Fruit fly (Drosophila melanogaster) whole organism, embryonic: ENCODE results near the gene SclB.

Experiments used
- Bgb ChIP-seq: fragments of 200-800 bp; sonication (Bioruptor generic); IDR thresholded peaks from 2 replicates; pipeline ENCODE4 v1.3.6; 2022; ENCODE audit warnings: missing biosample characterization, missing genetic modification characterization; ENCODE audit not compliant: partially characterized antibody
- Blimp-1 ChIP-seq: fragments of 200-800 bp; sonication (Bioruptor generic); optimal IDR thresholded peaks from 3 replicates; lab custom pipeline; 2018; ENCODE audit warnings: missing biosample characterization, missing genetic modification characterization, mild to moderate bottlenecking, moderate library complexity, missing genetic modification reagents
- BtbVII ChIP-seq: fragments of 200-800 bp; sonication (Bioruptor generic); optimal IDR thresholded peaks from 3 replicates; lab custom pipeline; 2017; ENCODE audit warnings: missing biosample characterization, mild to moderate bottlenecking, missing genetic modification characterization
- CG10267 ChIP-seq: fragments of 200-800 bp; sonication (Bioruptor generic); optimal IDR thresholded peaks from 2 replicates; lab custom pipeline; 2018; ENCODE audit warnings: missing biosample characterization, mild to moderate bottlenecking, missing genetic modification characterization, moderate library complexity
- CG10462 ChIP-seq: fragments of 200-800 bp; sonication (Bioruptor generic); optimal IDR thresholded peaks from 2 replicates; lab custom pipeline; 2016; ENCODE audit warnings: missing biosample characterization, missing genetic modification characterization
- CG11398 ChIP-seq: fragments of 200-800 bp; sonication (Bioruptor generic); optimal IDR thresholded peaks from 2 replicates; lab custom pipeline; 2016; ENCODE audit warnings: missing biosample characterization, missing genetic modification characterization
- CG12155 ChIP-seq: fragments of 200-800 bp; sonication (Bioruptor generic); optimal IDR thresholded peaks from 3 replicates; lab custom pipeline; 2016; ENCODE audit warnings: missing biosample characterization, missing genetic modification characterization
- CG14710 ChIP-seq: fragments of 200-800 bp; sonication (Bioruptor generic); optimal IDR thresholded peaks from 3 replicates; lab custom pipeline; 2019; ENCODE audit warnings: missing biosample characterization, mild to moderate bottlenecking, missing genetic modification characterization, moderate library complexity
- CG15269 ChIP-seq: fragments of 200-800 bp; sonication (Bioruptor generic); optimal IDR thresholded peaks from 2 replicates; lab custom pipeline; 2018; ENCODE audit warnings: missing biosample characterization, mild to moderate bottlenecking, missing genetic modification characterization, moderate library complexity
- CG17385 ChIP-seq: fragments of 200-800 bp; sonication (Bioruptor generic); optimal IDR thresholded peaks from 3 replicates; lab custom pipeline; 2018; ENCODE audit warnings: missing biosample characterization, mild to moderate bottlenecking, missing genetic modification characterization
- CG2116 ChIP-seq: fragments of 200-800 bp; sonication (Bioruptor generic); optimal IDR thresholded peaks from 3 replicates; lab custom pipeline; 2018; ENCODE audit warnings: missing biosample characterization, mild to moderate bottlenecking, missing genetic modification characterization
- CG2678 ChIP-seq: fragments of 200-800 bp; sonication (Bioruptor generic); optimal IDR thresholded peaks from 3 replicates; lab custom pipeline; 2019; ENCODE audit warnings: missing biosample characterization, mild to moderate bottlenecking, missing genetic modification characterization, moderate library complexity
- CG2889 ChIP-seq: fragments of 200-800 bp; sonication (Bioruptor generic); IDR thresholded peaks from 3 replicates; pipeline ENCODE4 v1.3.6; 2022; ENCODE audit warnings: missing biosample characterization, missing genetic modification characterization
- CG30020 ChIP-seq: fragments of 200-800 bp; optimal IDR thresholded peaks from 2 replicates; lab custom pipeline; 2019; ENCODE audit warnings: missing biosample characterization, mild to moderate bottlenecking, missing genetic modification characterization, moderate library complexity
- CG31388 ChIP-seq: fragments of 200-800 bp; sonication (Bioruptor generic); optimal IDR thresholded peaks from 2 replicates; lab custom pipeline; 2016; ENCODE audit warnings: missing biosample characterization, missing genetic modification characterization
- CG34224 ChIP-seq: fragments of 200-800 bp; sonication (Bioruptor generic); IDR thresholded peaks from 3 replicates; pipeline ENCODE4 v1.3.6; 2022; ENCODE audit warnings: missing biosample characterization, missing genetic modification characterization; ENCODE audit not compliant: partially characterized antibody
- CG5245 ChIP-seq: fragments of 200-800 bp; sonication (Bioruptor generic); optimal IDR thresholded peaks from 3 replicates; lab custom pipeline; 2016; ENCODE audit warnings: missing biosample characterization, missing genetic modification characterization
- CG6654 ChIP-seq: fragments of 200-800 bp; sonication (Bioruptor generic); optimal IDR thresholded peaks from 2 replicates; lab custom pipeline; 2017; ENCODE audit warnings: missing biosample characterization, mild to moderate bottlenecking, missing genetic modification characterization
- CG7372 ChIP-seq: fragments of 200-800 bp; sonication (Bioruptor generic); IDR thresholded peaks from 2 replicates; pipeline ENCODE4 v1.3.6; 2022; ENCODE audit warnings: missing biosample characterization, missing genetic modification characterization
- CG9817 ChIP-seq: fragments of 200-800 bp; sonication (Bioruptor generic); optimal IDR thresholded peaks from 2 replicates; lab custom pipeline; 2018; ENCODE audit warnings: missing biosample characterization, mild to moderate bottlenecking, missing genetic modification characterization, moderate library complexity
- CG9932 ChIP-seq: fragments of 200-800 bp; sonication (Bioruptor generic); IDR thresholded peaks from 2 replicates; pipeline ENCODE4 v1.3.6; 2022; ENCODE audit warnings: missing biosample characterization, missing genetic modification characterization
- CTCF ChIP-seq: fragments of 200-800 bp; sonication (Bioruptor generic); optimal IDR thresholded peaks from 2 replicates; lab custom pipeline; 2017; ENCODE audit warnings: missing biosample characterization, mild to moderate bottlenecking, missing genetic modification characterization, moderate library complexity
- CoRest ChIP-seq: fragments of 200-800 bp; sonication (Bioruptor generic); optimal IDR thresholded peaks from 3 replicates; lab custom pipeline; 2018; ENCODE audit warnings: missing biosample characterization, mild to moderate bottlenecking, missing genetic modification characterization, moderate library complexity
- Dek ChIP-seq: fragments of 200-800 bp; sonication (Bioruptor generic); optimal IDR thresholded peaks from 3 replicates; lab custom pipeline; 2019; ENCODE audit warnings: missing biosample characterization, mild to moderate bottlenecking, missing genetic modification characterization, moderate library complexity
- Dll ChIP-seq: fragments of 200-800 bp; sonication (Bioruptor generic); IDR thresholded peaks from 4 replicates; pipeline ENCODE4 v1.3.6; 2022; ENCODE audit warnings: missing biosample characterization, missing genetic modification characterization; ENCODE audit not compliant: partially characterized antibody
- Doc3 ChIP-seq: fragments of 200-800 bp; sonication (Bioruptor generic); IDR thresholded peaks from 3 replicates; pipeline ENCODE4 v1.3.6; 2022; ENCODE audit warnings: missing biosample characterization, missing genetic modification characterization; ENCODE audit not compliant: partially characterized antibody
- H15 ChIP-seq: fragments of 200-800 bp; sonication (Bioruptor generic); IDR thresholded peaks from 3 replicates; pipeline ENCODE4 v1.3.6; 2022; ENCODE audit warnings: missing biosample characterization, missing genetic modification characterization
- HmgD ChIP-seq: fragments of 200-800 bp; sonication (Bioruptor generic); optimal IDR thresholded peaks from 3 replicates; lab custom pipeline; 2016; ENCODE audit warnings: missing biosample characterization, missing genetic modification characterization
- Hmr ChIP-seq: fragments of 200-800 bp; sonication (Bioruptor generic); optimal IDR thresholded peaks from 3 replicates; lab custom pipeline; 2017; ENCODE audit warnings: mild to moderate bottlenecking, missing biosample characterization, missing genetic modification reagents, missing genetic modification characterization
- Jarid2 ChIP-seq: fragments of 200-800 bp; sonication (Bioruptor generic); optimal IDR thresholded peaks from 3 replicates; lab custom pipeline; 2017; ENCODE audit warnings: mild to moderate bottlenecking, missing biosample characterization, missing genetic modification reagents, missing genetic modification characterization
- MESR4 ChIP-seq: fragments of 200-800 bp; sonication (Bioruptor generic); optimal IDR thresholded peaks from 2 replicates; lab custom pipeline; 2018; ENCODE audit warnings: missing biosample characterization, mild to moderate bottlenecking, missing genetic modification characterization, moderate library complexity
- NC2β ChIP-seq: fragments of 200-800 bp; sonication (Bioruptor generic); optimal IDR thresholded peaks from 2 replicates; lab custom pipeline; 2016; ENCODE audit warnings: missing biosample characterization, missing genetic modification characterization
- Rfx ChIP-seq: fragments of 200-800 bp; sonication (Bioruptor generic); IDR thresholded peaks from 2 replicates; pipeline ENCODE4 v1.3.6; 2022; ENCODE audit warnings: missing biosample characterization, missing genetic modification characterization
- Side ChIP-seq: fragments of 200-800 bp; sonication (Bioruptor generic); optimal IDR thresholded peaks from 2 replicates; lab custom pipeline; 2016; ENCODE audit warnings: missing biosample characterization, missing genetic modification characterization
- Sry-δ ChIP-seq: fragments of 200-800 bp; sonication (Bioruptor generic); optimal IDR thresholded peaks from 2 replicates; lab custom pipeline; 2016; ENCODE audit warnings: missing biosample characterization, missing genetic modification characterization
- ash1 ChIP-seq: fragments of 200-800 bp; sonication (Bioruptor generic); optimal IDR thresholded peaks from 2 replicates; lab custom pipeline; 2018; ENCODE audit warnings: missing biosample characterization, mild to moderate bottlenecking, missing genetic modification characterization
- bbx ChIP-seq: fragments of 200-800 bp; sonication (Bioruptor generic); IDR thresholded peaks from 2 replicates; pipeline ENCODE4 v1.3.6; 2022; ENCODE audit warnings: missing biosample characterization, missing genetic modification characterization; ENCODE audit not compliant: partially characterized antibody
- btn ChIP-seq: fragments of 200-800 bp; sonication (Bioruptor generic); optimal IDR thresholded peaks from 2 replicates; lab custom pipeline; 2016; ENCODE audit warnings: missing biosample characterization, missing genetic modification characterization
- ci ChIP-seq: fragments of 200-800 bp; sonication (Bioruptor generic); IDR thresholded peaks from 3 replicates; pipeline ENCODE4 v1.3.6; 2022; ENCODE audit warnings: missing biosample characterization, missing genetic modification characterization
- da ChIP-seq: fragments of 200-800 bp; sonication (Bioruptor generic); optimal IDR thresholded peaks from 2 replicates; lab custom pipeline; 2016; ENCODE audit warnings: missing biosample characterization, missing genetic modification characterization
- dpn ChIP-seq, 2 experiments: fragments of 200-800 bp; sonication (Bioruptor generic); optimal IDR thresholded peaks; 3 replicates each; lab custom pipeline; 2016; ENCODE audit warnings: missing biosample characterization in 2 of 2, missing genetic modification characterization in 2 of 2
- gfzf ChIP-seq: fragments of 200-800 bp; sonication (Bioruptor generic); optimal IDR thresholded peaks from 2 replicates; lab custom pipeline; 2016; ENCODE audit warnings: missing biosample characterization, mild to moderate bottlenecking, missing genetic modification characterization, moderate library complexity
- hbn ChIP-seq: fragments of 200-800 bp; sonication (Bioruptor generic); IDR thresholded peaks from 2 replicates; pipeline ENCODE4 v1.3.6; 2022; ENCODE audit warnings: missing biosample characterization, missing genetic modification characterization; ENCODE audit not compliant: partially characterized antibody
- kah ChIP-seq: fragments of 200-800 bp; sonication (Bioruptor generic); optimal IDR thresholded peaks from 2 replicates; lab custom pipeline; 2018; ENCODE audit warnings: missing biosample characterization, mild to moderate bottlenecking, missing genetic modification characterization
- luna ChIP-seq: fragments of 200-800 bp; sonication (Bioruptor generic); optimal IDR thresholded peaks from 2 replicates; lab custom pipeline; 2016; ENCODE audit warnings: missing biosample characterization, missing genetic modification characterization
- prd ChIP-seq, 3 experiments: fragments of >200 bp in 2 of 3; fragments of 200-800 bp in 1 of 3; sonication (Bioruptor generic) in 1 of 3; optimal IDR thresholded peaks in 2 of 3; IDR thresholded peaks in 1 of 3; 2 replicates in 2 of 3; 3 replicates in 1 of 3; pipeline versions ENCODE4 v1.3.6 to Lab custom; 2017 to 2022; ENCODE audit warnings: missing biosample characterization in 1 of 3, missing genetic modification characterization in 1 of 3
- twi ChIP-seq: fragments of 200-800 bp; optimal IDR thresholded peaks from 2 replicates; lab custom pipeline; 2019; ENCODE audit warnings: missing biosample characterization, mild to moderate bottlenecking, missing genetic modification characterization, moderate library complexity
- vvl ChIP-seq: fragments of 200-800 bp; sonication (Bioruptor generic); IDR thresholded peaks from 2 replicates; pipeline ENCODE4 v1.3.6; 2022; ENCODE audit warnings: missing biosample characterization, missing genetic modification characterization

SclB gene

dm6 chr2L:16816750-16817087, 21.1 kb upstream of the SclB start:
- TF ChIP-seq ci (GFP tag; lab: Robert Waterston, UW) (no peak), hbn (0 out of 2 replicates have a peak, but pooled peaks have one; percentile 14), Jarid2 (peak; percentile 84), CG17385 (GFP tag; lab: Kevin White, UChicago) (peak; percentile 33), kah (GFP tag; lab: Kevin White, UChicago) (peak; percentile 42), Bgb (0 out of 2 replicates have a peak, but pooled peaks have one; percentile 3), dpn (GFP tag; optimal IDR thresholded peaks at IDR 0.05; lab: Kevin White, UChicago) (no peak), CG5245 (GFP tag; lab: Kevin White, UChicago) (no peak), CG9817 (tag; lab: Kevin White, UChicago) (no peak), Sry-δ (GFP tag; lab: Kevin White, UChicago) (no peak), Blimp-1 (GFP tag; lab: Kevin White, UChicago) (peak; percentile 95)

dm6 chr2L:16817421-16818101, 20.2 kb upstream of the SclB start:
- TF ChIP-seq prd (optimal IDR thresholded peaks at IDR 0.05; lab: Kevin White, UChicago) (no peak), prd (GFP tag; IDR thresholded peaks at IDR 0.05; lab: Robert Waterston, UW) (0 out of 3 replicates have a peak, but pooled peaks have one; percentile 9), CG2116 (no peak), CG34224 (GFP tag; lab: Robert Waterston, UW) (no peak), CG11398 (no peak), CoRest (tag; lab: Kevin White, UChicago) (peak; percentile 19), gfzf (GFP tag; lab: Kevin White, UChicago) (no peak), CG2678 (tag; lab: Kevin White, UChicago) (peak; percentile 27), MESR4 (GFP tag; lab: Kevin White, UChicago) (no peak), BtbVII (GFP tag; lab: Kevin White, UChicago) (peak; percentile 36), Dll (no peak), Dek (tag; lab: Kevin White, UChicago) (no peak), CG2889 (GFP tag; lab: Robert Waterston, UW) (no peak), CG12155 (no peak), da (no peak), HmgD (GFP tag; lab: Kevin White, UChicago) (no peak), Doc3 (GFP tag; lab: Robert Waterston, UW) (no peak), H15 (GFP tag; lab: Robert Waterston, UW) (0 out of 3 replicates have a peak, but pooled peaks have one; percentile 17), CTCF (GFP tag; lab: Kevin White, UChicago) (no peak), NC2β (GFP tag; lab: Kevin White, UChicago) (no peak), CG10267 (tag; lab: Kevin White, UChicago) (no peak), CG7372 (no peak), CG14710 (tag; lab: Kevin White, UChicago) (no peak), Hmr (GFP tag; lab: Kevin White, UChicago) (peak; percentile 34), CG15269 (tag; lab: Kevin White, UChicago) (peak; percentile 49), vvl (GFP tag; lab: Robert Waterston, UW) (peak; percentile 32; the same call in 1 of the 2 replicates), CG30020 (tag; lab: Kevin White, UChicago) (no peak), Rfx (peak; percentile 70), Side (peak; percentile 22), CG6654 (GFP tag; lab: Kevin White, UChicago) (no peak), ash1 (GFP tag; lab: Kevin White, UChicago) (no peak), CG10462 (GFP tag; lab: Kevin White, UChicago) (no peak), btn (GFP tag; lab: Kevin White, UChicago) (no peak), CG31388 (GFP tag; lab: Kevin White, UChicago) (no peak), bbx (no peak), twi (no peak), luna (GFP tag; lab: Kevin White, UChicago) (peak; percentile 6), CG9932 (GFP tag; lab: Robert Waterston, UW) (peak; percentile 57)
